Fruit fly (Drosophila melanogaster) whole organism, embryonic: ENCODE measurements around the gene JIL-1.
A peak's percentile ranks its signal among the peaks of the same experiment; 100 is the strongest.

ENCODE experiments used
- Antp ChIP-seq: fragments of 200-800 bp; sonication (Bioruptor generic); optimal IDR thresholded peaks from 3 replicates; lab custom pipeline; 2016; ENCODE audit warnings: missing biosample characterization, missing genetic modification characterization
- Bgb ChIP-seq: fragments of 200-800 bp; sonication (Bioruptor generic); IDR thresholded peaks from 2 replicates; pipeline ENCODE4 v1.3.6; 2022; ENCODE audit warnings: missing biosample characterization, missing genetic modification characterization; ENCODE audit not compliant: partially characterized antibody
- CG10209 ChIP-seq: fragments of 200-800 bp; sonication (Bioruptor generic); optimal IDR thresholded peaks from 3 replicates; lab custom pipeline; 2017; ENCODE audit warnings: missing biosample characterization, mild to moderate bottlenecking, missing genetic modification characterization, missing genetic modification reagents
- CG11085 ChIP-seq: fragments of 200-800 bp; sonication (Bioruptor generic); IDR thresholded peaks from 2 replicates; pipeline ENCODE4 v1.3.6; 2022; ENCODE audit warnings: missing biosample characterization, missing genetic modification characterization
- CG11247 ChIP-seq: fragments of 200-800 bp; sonication (Bioruptor generic); IDR thresholded peaks from 2 replicates; pipeline ENCODE4 v1.3.6; 2022; ENCODE audit warnings: missing biosample characterization, missing genetic modification characterization
- CG11723 ChIP-seq: fragments of 200-800 bp; sonication (Bioruptor generic); optimal IDR thresholded peaks from 2 replicates; lab custom pipeline; 2017; ENCODE audit warnings: missing biosample characterization, mild to moderate bottlenecking, missing genetic modification characterization
- CG12155 ChIP-seq: fragments of 200-800 bp; sonication (Bioruptor generic); optimal IDR thresholded peaks from 3 replicates; lab custom pipeline; 2016; ENCODE audit warnings: missing biosample characterization, missing genetic modification characterization
- CG13296 ChIP-seq: fragments of 200-800 bp; sonication (Bioruptor generic); optimal IDR thresholded peaks from 3 replicates; lab custom pipeline; 2018; ENCODE audit warnings: missing biosample characterization, mild to moderate bottlenecking, missing genetic modification characterization
- CG13775 ChIP-seq: fragments of 200-800 bp; sonication (Bioruptor generic); optimal IDR thresholded peaks from 3 replicates; lab custom pipeline; 2017; ENCODE audit warnings: missing biosample characterization, mild to moderate bottlenecking, missing genetic modification characterization
- CG13894 ChIP-seq: fragments of 200-800 bp; sonication (Bioruptor generic); optimal IDR thresholded peaks from 3 replicates; lab custom pipeline; 2018; ENCODE audit warnings: missing biosample characterization, mild to moderate bottlenecking, missing genetic modification characterization, moderate library complexity
- CG15601 ChIP-seq: fragments of 200-800 bp; sonication (Bioruptor generic); optimal IDR thresholded peaks from 3 replicates; lab custom pipeline; 2019; ENCODE audit warnings: missing biosample characterization, mild to moderate bottlenecking, missing genetic modification characterization, moderate library complexity
- CG17328 ChIP-seq: fragments of 200-800 bp; sonication (Bioruptor generic); IDR thresholded peaks from 2 replicates; pipeline ENCODE4 v1.3.6; 2022; ENCODE audit warnings: missing biosample characterization, missing genetic modification characterization
- CG17361 ChIP-seq: fragments of 200-800 bp; sonication (Bioruptor generic); IDR thresholded peaks from 3 replicates; pipeline ENCODE4 v1.3.6; 2022; ENCODE audit warnings: missing biosample characterization, missing genetic modification characterization
- CG2120 ChIP-seq: fragments of 200-800 bp; sonication (Bioruptor generic); optimal IDR thresholded peaks from 3 replicates; lab custom pipeline; 2016; ENCODE audit warnings: missing biosample characterization, missing genetic modification characterization
- CG2202 ChIP-seq: fragments of 200-800 bp; sonication (Bioruptor generic); optimal IDR thresholded peaks from 2 replicates; lab custom pipeline; 2018; ENCODE audit warnings: missing biosample characterization, mild to moderate bottlenecking, missing genetic modification characterization
- CG2678 ChIP-seq: fragments of 200-800 bp; sonication (Bioruptor generic); optimal IDR thresholded peaks from 3 replicates; lab custom pipeline; 2019; ENCODE audit warnings: missing biosample characterization, mild to moderate bottlenecking, missing genetic modification characterization, moderate library complexity
- CG30431 ChIP-seq: fragments of 200-800 bp; sonication (Bioruptor generic); optimal IDR thresholded peaks from 2 replicates; lab custom pipeline; 2017; ENCODE audit warnings: missing biosample characterization, missing genetic modification characterization
- CG31388 ChIP-seq: fragments of 200-800 bp; sonication (Bioruptor generic); optimal IDR thresholded peaks from 2 replicates; lab custom pipeline; 2016; ENCODE audit warnings: missing biosample characterization, missing genetic modification characterization
- CG4282 ChIP-seq: fragments of 200-800 bp; sonication (Bioruptor generic); optimal IDR thresholded peaks from 2 replicates; lab custom pipeline; 2016; ENCODE audit warnings: missing biosample characterization, missing genetic modification characterization
- CG4360 ChIP-seq: fragments of 200-800 bp; sonication (Bioruptor generic); IDR thresholded peaks from 2 replicates; pipeline ENCODE4 v1.3.6; 2022; ENCODE audit warnings: missing biosample characterization, missing genetic modification characterization
- CG4820 ChIP-seq: fragments of 200-800 bp; sonication (Bioruptor generic); optimal IDR thresholded peaks from 3 replicates; lab custom pipeline; 2016; ENCODE audit warnings: missing biosample characterization, missing genetic modification characterization
- CG4854 ChIP-seq: fragments of 200-800 bp; sonication (Bioruptor generic); optimal IDR thresholded peaks from 2 replicates; lab custom pipeline; 2016; ENCODE audit warnings: missing biosample characterization, missing genetic modification characterization, inconsistent platforms
- CG6654 ChIP-seq: fragments of 200-800 bp; sonication (Bioruptor generic); optimal IDR thresholded peaks from 2 replicates; lab custom pipeline; 2017; ENCODE audit warnings: missing biosample characterization, mild to moderate bottlenecking, missing genetic modification characterization
- CG8944 ChIP-seq: fragments of 200-800 bp; sonication (Bioruptor generic); optimal IDR thresholded peaks from 3 replicates; lab custom pipeline; 2016; ENCODE audit warnings: missing biosample characterization, missing genetic modification characterization
- CG9876 ChIP-seq: fragments of 200-800 bp; sonication (Bioruptor generic); optimal IDR thresholded peaks from 2 replicates; lab custom pipeline; 2016; ENCODE audit warnings: missing biosample characterization, missing genetic modification characterization
- CG9932 ChIP-seq: fragments of 200-800 bp; sonication (Bioruptor generic); IDR thresholded peaks from 2 replicates; pipeline ENCODE4 v1.3.6; 2022; ENCODE audit warnings: missing biosample characterization, missing genetic modification characterization
- CrebB ChIP-seq: fragments of 200-800 bp; sonication (Bioruptor generic); optimal IDR thresholded peaks from 3 replicates; lab custom pipeline; 2018; ENCODE audit warnings: missing biosample characterization, mild to moderate bottlenecking, missing genetic modification characterization
- Dip3 ChIP-seq: fragments of 200-800 bp; sonication (Bioruptor generic); optimal IDR thresholded peaks from 3 replicates; lab custom pipeline; 2016; ENCODE audit warnings: missing biosample characterization, missing genetic modification characterization
- ERR ChIP-seq: fragments of 200-800 bp; sonication (Bioruptor generic); optimal IDR thresholded peaks from 2 replicates; lab custom pipeline; 2016; ENCODE audit warnings: missing biosample characterization, missing genetic modification characterization
- HLH4C ChIP-seq: fragments of 200-800 bp; sonication (Bioruptor generic); IDR thresholded peaks from 3 replicates; pipeline ENCODE4 v1.3.6; 2022; ENCODE audit warnings: missing biosample characterization, missing genetic modification characterization; ENCODE audit not compliant: partially characterized antibody
- HmgZ ChIP-seq: fragments of 200-800 bp; sonication (Bioruptor generic); optimal IDR thresholded peaks from 2 replicates; lab custom pipeline; 2018; ENCODE audit warnings: missing biosample characterization, mild to moderate bottlenecking, missing genetic modification characterization
- Hr51 ChIP-seq, 2 experiments: fragments of 200-800 bp; sonication (Bioruptor generic); optimal IDR thresholded peaks; 2 replicates in 1 of 2; 3 replicates in 1 of 2; lab custom pipeline; 2016 to 2018; ENCODE audit warnings: missing biosample characterization in 2 of 2, missing genetic modification characterization in 2 of 2, mild to moderate bottlenecking in 1 of 2, moderate library complexity in 1 of 2
- Nf-YA ChIP-seq: fragments of 200-800 bp; sonication (Bioruptor generic); IDR thresholded peaks from 2 replicates; pipeline ENCODE4 v1.3.6; 2022; ENCODE audit warnings: missing biosample characterization, missing genetic modification characterization
- Oli ChIP-seq: fragments of 200-800 bp; sonication (Bioruptor generic); optimal IDR thresholded peaks from 2 replicates; lab custom pipeline; 2018; ENCODE audit warnings: missing biosample characterization, mild to moderate bottlenecking, missing genetic modification characterization, moderate library complexity
- Opbp ChIP-seq: fragments of 200-800 bp; sonication (Bioruptor generic); IDR thresholded peaks from 3 replicates; pipeline ENCODE4 v1.3.6; 2022; ENCODE audit warnings: missing biosample characterization, missing genetic modification characterization; ENCODE audit not compliant: partially characterized antibody
- Ptx1 ChIP-seq: fragments of 200-800 bp; sonication (Bioruptor generic); IDR thresholded peaks from 2 replicates; pipeline ENCODE4 v1.3.6; 2022; ENCODE audit warnings: missing biosample characterization, missing genetic modification characterization
- Ravus ChIP-seq: fragments of 200-800 bp; sonication (Bioruptor generic); IDR thresholded peaks from 2 replicates; pipeline ENCODE4 v1.3.6; 2022; ENCODE audit warnings: missing biosample characterization, missing genetic modification characterization
- Trl ChIP-seq, 3 experiments: fragments of >200 bp in 2 of 3; fragments of 200-800 bp in 1 of 3; sonication (Bioruptor generic) in 1 of 3; optimal IDR thresholded peaks; 2 replicates in 1 of 3; 3 replicates in 2 of 3; lab custom pipeline; 2016 to 2017; ENCODE audit warnings: missing biosample characterization in 1 of 3, missing genetic modification characterization in 1 of 3
- Xbp1 ChIP-seq: fragments of 200-800 bp; sonication (Bioruptor generic); optimal IDR thresholded peaks from 3 replicates; lab custom pipeline; 2016; ENCODE audit warnings: missing biosample characterization, mild to moderate bottlenecking, missing genetic modification characterization
- ap ChIP-seq: fragments of 200-800 bp; sonication (Bioruptor generic); IDR thresholded peaks from 2 replicates; pipeline ENCODE4 v1.3.6; 2022; ENCODE audit warnings: missing biosample characterization, missing genetic modification characterization
- bigmax ChIP-seq: fragments of 200-800 bp; sonication (Bioruptor generic); optimal IDR thresholded peaks from 2 replicates; lab custom pipeline; 2018; ENCODE audit warnings: missing biosample characterization, mild to moderate bottlenecking, missing genetic modification characterization
- chm ChIP-seq: fragments of 200-800 bp; sonication (Bioruptor generic); IDR thresholded peaks from 2 replicates; pipeline ENCODE4 v1.3.6; 2022; ENCODE audit warnings: missing biosample characterization, missing genetic modification characterization
- danr ChIP-seq: fragments of 200-800 bp; sonication (Bioruptor generic); IDR thresholded peaks from 2 replicates; pipeline ENCODE4 v1.3.6; 2022; ENCODE audit warnings: missing biosample characterization, missing genetic modification characterization
- fru ChIP-seq: fragments of >200 bp; optimal IDR thresholded peaks from 2 replicates; lab custom pipeline; 2017
- gcm ChIP-seq: fragments of 200-800 bp; sonication (Bioruptor generic); optimal IDR thresholded peaks from 2 replicates; lab custom pipeline; 2019; ENCODE audit warnings: missing biosample characterization, mild to moderate bottlenecking, missing genetic modification characterization, moderate library complexity
- mam ChIP-seq: fragments of 200-800 bp; sonication (Bioruptor generic); optimal IDR thresholded peaks from 3 replicates; lab custom pipeline; 2016; ENCODE audit warnings: missing biosample characterization, missing genetic modification characterization
- p53 ChIP-seq: fragments of 200-800 bp; sonication (Bioruptor generic); optimal IDR thresholded peaks from 2 replicates; lab custom pipeline; 2016; ENCODE audit warnings: missing biosample characterization, missing genetic modification characterization
- phol ChIP-seq: fragments of 200-800 bp; sonication (Bioruptor generic); optimal IDR thresholded peaks from 3 replicates; lab custom pipeline; 2018; ENCODE audit warnings: missing biosample characterization, mild to moderate bottlenecking, missing genetic modification characterization, moderate library complexity
- pnt ChIP-seq: fragments of 200-800 bp; sonication (Bioruptor generic); optimal IDR thresholded peaks from 3 replicates; lab custom pipeline; 2016; ENCODE audit warnings: missing biosample characterization, missing genetic modification characterization
- yki ChIP-seq: fragments of >200 bp; optimal IDR thresholded peaks from 3 replicates; lab custom pipeline; 2018
- z ChIP-seq: fragments of 200-800 bp; sonication (Bioruptor generic); IDR thresholded peaks from 3 replicates; pipeline ENCODE4 v1.3.6; 2022; ENCODE audit warnings: missing biosample characterization, missing genetic modification characterization

JIL-1 gene

DNA sequence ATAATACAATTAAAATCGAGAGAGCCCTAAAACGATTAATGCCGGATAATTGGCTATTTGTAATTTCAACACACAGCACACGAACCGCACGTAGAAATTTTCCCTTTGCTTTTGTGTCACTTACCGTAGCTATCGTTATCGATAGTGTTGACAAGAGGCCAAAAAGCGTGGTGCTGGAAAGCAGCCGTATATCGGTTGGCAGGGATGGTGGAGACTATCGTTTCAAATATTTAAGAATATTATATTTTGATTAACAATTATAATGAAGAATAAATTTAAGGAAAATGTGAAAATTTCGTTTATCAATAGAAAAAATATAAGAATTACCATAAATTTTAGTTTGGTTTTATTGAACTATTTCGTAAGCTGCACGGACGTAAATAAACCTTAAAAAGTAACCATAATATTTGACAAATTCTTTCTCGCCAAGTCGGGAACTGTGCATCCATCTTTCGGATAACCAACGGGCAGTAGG lies at the start of gene JIL-1 (continued):
- TF ChIP-seq ap (no peak), CG9932 (GFP tag; lab: Robert Waterston, UW) (peak; percentile 95), CG4854 (GFP tag; lab: Kevin White, UChicago) (peak; percentile 48), CG2678 (tag; lab: Kevin White, UChicago) (peak; percentile 56), CG11085 (peak; percentile 76), CG4820 (GFP tag; lab: Kevin White, UChicago) (peak; percentile 52), CG11247 (GFP tag; lab: Robert Waterston, UW) (peak; percentile 83), CG15601 (tag; lab: Kevin White, UChicago) (peak; percentile 39), CG11723 (peak; percentile 50), chm (GFP tag; lab: Robert Waterston, UW) (peak; percentile 51), mam (GFP tag; lab: Kevin White, UChicago) (peak; percentile 64), CG30431 (no peak), CG2202 (tag; lab: Kevin White, UChicago) (peak; percentile 34), CG9876 (no peak), phol (tag; lab: Kevin White, UChicago) (peak; percentile 65), HLH4C (GFP tag; lab: Robert Waterston, UW) (peak; percentile 82), CG2120 (GFP tag; lab: Kevin White, UChicago) (peak; percentile 85), ERR (GFP tag; lab: Kevin White, UChicago) (no peak), Ptx1 (GFP tag; lab: Robert Waterston, UW) (peak; percentile 80), bigmax (no peak), z (0 out of 3 replicates have a peak, but pooled peaks have one; percentile 28), CG31388 (GFP tag; lab: Kevin White, UChicago) (no peak), Dip3 (GFP tag; lab: Kevin White, UChicago) (peak; percentile 48), CG13775 (GFP tag; lab: Kevin White, UChicago) (peak; percentile 37), Nf-YA (GFP tag; lab: Robert Waterston, UW) (peak; percentile 9; the same call in 1 of the 2 replicates), CG13296 (GFP tag; lab: Kevin White, UChicago) (peak; percentile 47), CG4282 (peak; percentile 34), CG17328 (GFP tag; lab: Robert Waterston, UW) (peak; percentile 64), CG17361 (GFP tag; lab: Robert Waterston, UW) (peak; percentile 61), Hr51 (GFP tag; optimal IDR thresholded peaks at IDR 0.05; lab: Kevin White, UChicago) (peak; percentile 41 to 50), pnt (GFP tag; lab: Kevin White, UChicago) (no peak), danr (GFP tag; lab: Robert Waterston, UW) (no peak), Trl (optimal IDR thresholded peaks at IDR 0.05; lab: Kevin White, UChicago) (no peak), Trl (GFP tag; optimal IDR thresholded peaks at IDR 0.05; lab: Kevin White, UChicago) (no peak), Bgb (GFP tag; lab: Robert Waterston, UW) (peak; percentile 92), CG4360 (peak; percentile 44), Opbp (GFP tag; lab: Robert Waterston, UW) (peak; percentile 93), CG10209 (peak; percentile 59), yki (no peak), Xbp1 (GFP tag; lab: Kevin White, UChicago) (peak; percentile 76), CG6654 (no peak), fru (lab: Kevin White, UChicago) (no peak), CG8944 (GFP tag; lab: Kevin White, UChicago) (peak; percentile 12), Oli (tag; lab: Kevin White, UChicago) (peak; percentile 35), Ravus (no peak), HmgZ (tag; lab: Kevin White, UChicago) (peak; percentile 49), p53 (no peak), CrebB (no peak), CG13894 (peak; percentile 31), Antp (GFP tag; lab: Kevin White, UChicago) (peak; percentile 31), CG12155 (GFP tag; lab: Kevin White, UChicago) (peak; percentile 68), gcm (GFP tag; lab: Kevin White, UChicago) (no peak)
